Fruit fly (Drosophila melanogaster): ENCODE results near the gene Dh44.

DNA sequence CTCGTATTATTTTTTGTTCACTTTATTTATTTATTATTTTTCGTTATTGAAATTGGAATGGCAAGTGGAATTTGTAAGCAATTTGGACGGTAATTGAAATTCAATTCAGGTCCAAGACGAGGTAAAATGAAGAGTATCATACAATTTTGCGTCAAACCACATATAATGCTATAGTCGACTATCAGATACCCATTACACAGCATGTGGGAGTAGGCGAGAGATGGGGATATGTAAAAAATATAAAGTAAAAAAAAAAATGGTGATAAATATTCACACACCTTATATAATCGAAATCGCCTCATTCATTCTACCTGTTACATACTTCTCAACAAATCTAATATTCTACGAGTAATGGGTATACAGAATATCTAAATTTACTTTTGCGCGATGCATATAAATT is 25.8 kb upstream of the Dh44 start:
- no peak for TF ChIP-seq pdm3 (GFP tag; optimal IDR thresholded peaks at IDR 0.05)
- TF ChIP-seq spab (GFP tag; optimal IDR thresholded peaks at IDR 0.05): no peak
- TF ChIP-seq CG11294 (GFP tag; IDR thresholded peaks at IDR 0.05): no peak
- no peak for TF ChIP-seq CG9139 (GFP tag; optimal IDR thresholded peaks at IDR 0.05)
- TF ChIP-seq Sox15 (GFP tag; optimal IDR thresholded peaks at IDR 0.05): no peak
- TF ChIP-seq Lpt (GFP tag; optimal IDR thresholded peaks at IDR 0.05): no peak
- peak; percentile 23 for TF ChIP-seq topi (GFP tag; optimal IDR thresholded peaks at IDR 0.05)
